Worm (Caenorhabditis elegans) whole organism, late embryonic: Measurements from ENCODE around the gene ugt-61.

ENCODE experiments used
- F13H6.1 ChIP-seq: sonication (generic microtip); optimal IDR thresholded peaks from 2 replicates; lab custom pipeline; 2016; ENCODE audit warnings: missing genetic modification characterization, missing compliant biosample characterization
- ama-1 ChIP-seq: fragments of 150-350 bp; optimal IDR thresholded peaks from 2 replicates; lab custom pipeline; 2014
- gmeb-2 ChIP-seq: sonication (generic microtip); optimal IDR thresholded peaks from 2 replicates; lab custom pipeline; 2016; ENCODE audit warnings: missing genetic modification characterization, inconsistent platforms, missing compliant biosample characterization
- hlh-13 ChIP-seq: fragments of 200-800 bp; sonication (Bioruptor generic); optimal IDR thresholded peaks from 2 replicates; lab custom pipeline; 2018; ENCODE audit warnings: mild to moderate bottlenecking, missing genetic modification characterization, missing compliant biosample characterization
- pag-3 ChIP-seq: sonication (generic microtip); optimal IDR thresholded peaks from 2 replicates; lab custom pipeline; 2016; ENCODE audit warnings: missing compliant biosample characterization, missing genetic modification characterization, borderline replicate concordance
- pha-4 ChIP-seq: fragments of 150-350 bp; optimal IDR thresholded peaks from 2 replicates; lab custom pipeline; 2018; ENCODE audit warnings: missing biosample characterization, missing genetic modification reagents, missing genetic modification characterization
- rnt-1 ChIP-seq: sonication (generic microtip); optimal IDR thresholded peaks from 2 replicates; lab custom pipeline; 2016; ENCODE audit warnings: missing genetic modification characterization, missing compliant biosample characterization

- no peak for TF ChIP-seq gmeb-2
- no peak for TF ChIP-seq F13H6.1
- TF ChIP-seq hlh-13 (GFP tag; lab: Kevin White, UChicago) = no peak
- TF ChIP-seq pag-3 (tag; lab: Kevin White, UChicago) = no peak
- TF ChIP-seq rnt-1 (tag; lab: Kevin White, UChicago) = no peak
- no peak for TF ChIP-seq ama-1 (lab: Kevin White, UChicago)
- TF ChIP-seq pha-4 (tag; lab: Kevin White, UChicago) = no peak
Observed at ce11 chrV:4766501-4766900, 24.3 kb downstream of the ugt-61 start, which contains the start of gene C18G1.8.
